Worm (Caenorhabditis elegans) whole organism, L1 larva: ENCODE measurements around the gene F40F8.1.

Source experiments
- C04F5.9 ChIP-seq: sonication (generic microtip); optimal IDR thresholded peaks from 2 replicates; lab custom pipeline; 2016; ENCODE audit warnings: missing genetic modification characterization, missing compliant biosample characterization
- C16A3.4 ChIP-seq: fragments of 150-350 bp; optimal IDR thresholded peaks from 2 replicates; lab custom pipeline; 2014; ENCODE audit warnings: missing biosample characterization, missing genetic modification characterization
- C34B4.2 ChIP-seq: sonication (generic microtip); optimal IDR thresholded peaks from 2 replicates; lab custom pipeline; 2017; ENCODE audit warnings: mild to moderate bottlenecking, missing genetic modification characterization, missing compliant biosample characterization
- F16B12.6 ChIP-seq: fragments of 150-350 bp; optimal IDR thresholded peaks from 2 replicates; lab custom pipeline; 2014; ENCODE audit warnings: missing biosample characterization, missing genetic modification characterization
- Y116A8C.19 ChIP-seq: sonication (generic microtip); optimal IDR thresholded peaks from 2 replicates; lab custom pipeline; 2016; ENCODE audit warnings: missing compliant biosample characterization, missing genetic modification characterization, borderline replicate concordance
- aha-1 ChIP-seq: fragments of 150-350 bp; optimal IDR thresholded peaks from 2 replicates; lab custom pipeline; 2014; ENCODE audit warnings: missing biosample characterization, missing genetic modification characterization
- alr-1 ChIP-seq: fragments of 200-800 bp; sonication (Bioruptor generic); optimal IDR thresholded peaks from 2 replicates; lab custom pipeline; 2018; ENCODE audit warnings: borderline replicate concordance, mild to moderate bottlenecking, missing genetic modification characterization, missing compliant biosample characterization
- aly-2 ChIP-seq: fragments of 150-350 bp; optimal IDR thresholded peaks from 2 replicates; lab custom pipeline; 2014; ENCODE audit warnings: missing biosample characterization, missing genetic modification characterization
- ama-1 ChIP-seq: fragments of 150-350 bp; optimal IDR thresholded peaks from 2 replicates; lab custom pipeline; 2014
- blmp-1 ChIP-seq: fragments of 150-350 bp; optimal IDR thresholded peaks from 2 replicates; lab custom pipeline; 2014; ENCODE audit warnings: missing biosample characterization, missing genetic modification characterization
- ceh-82 ChIP-seq, 3 experiments: fragments of 150-350 bp in 1 of 3; sonication (generic microtip) in 2 of 3; optimal IDR thresholded peaks; 2 replicates each; lab custom pipeline; 2014 to 2017; ENCODE audit warnings: missing biosample characterization in 3 of 3, missing genetic modification characterization in 3 of 3
- ceh-90 ChIP-seq: sonication (generic microtip); optimal IDR thresholded peaks from 2 replicates; lab custom pipeline; 2016; ENCODE audit warnings: missing genetic modification characterization, missing compliant biosample characterization
- ces-1 ChIP-seq: fragments of 150-350 bp; optimal IDR thresholded peaks from 2 replicates; lab custom pipeline; 2014; ENCODE audit warnings: missing biosample characterization, missing genetic modification reagents, missing genetic modification characterization
- egl-13 ChIP-seq: sonication (generic microtip); optimal IDR thresholded peaks from 2 replicates; lab custom pipeline; 2016; ENCODE audit warnings: missing genotype, missing genetic modification reagents, missing genetic modification characterization, missing compliant biosample characterization
- egl-27 ChIP-seq, 2 experiments: fragments of 150-350 bp in 1 of 2; sonication (generic microtip); optimal IDR thresholded peaks; 3 replicates each; lab custom pipeline; 2017 to 2018; ENCODE audit warnings: missing biosample characterization in 2 of 2, missing genetic modification characterization in 2 of 2, missing genetic modification reagents in 2 of 2
- elt-3 ChIP-seq, 6 experiments: fragments of 150-350 bp in 1 of 6; sonication (generic microtip); optimal IDR thresholded peaks; 2 replicates each; lab custom pipeline; 2017 to 2018; ENCODE audit warnings: missing biosample characterization in 6 of 6, missing genetic modification characterization in 6 of 6, inconsistent platforms in 1 of 6
- ets-5 ChIP-seq: fragments of 200-800 bp; sonication (Bioruptor generic); IDR thresholded peaks from 2 replicates; pipeline ENCODE4 v1.3.6; 2022; ENCODE audit warnings: missing genetic modification characterization, missing compliant biosample characterization
- fkh-10 ChIP-seq: sonication (generic microtip); optimal IDR thresholded peaks from 2 replicates; lab custom pipeline; 2017; ENCODE audit warnings: missing biosample characterization, missing genetic modification reagents, missing genetic modification characterization
- fkh-4 ChIP-seq: sonication (generic microtip); optimal IDR thresholded peaks from 2 replicates; lab custom pipeline; 2016; ENCODE audit warnings: missing compliant biosample characterization, missing genetic modification characterization, borderline replicate concordance
- grh-1 ChIP-seq: fragments of 200-800 bp; sonication (Bioruptor generic); IDR thresholded peaks from 2 replicates; pipeline ENCODE4 v1.3.6; 2022; ENCODE audit warnings: missing genetic modification reagents, missing genetic modification characterization, missing compliant biosample characterization
- hpl-2 ChIP-seq: fragments of 150-350 bp; optimal IDR thresholded peaks from 2 replicates; lab custom pipeline; 2014; ENCODE audit warnings: missing biosample characterization, missing genetic modification reagents, missing genetic modification characterization
- isw-1 ChIP-seq: fragments of 200-800 bp; sonication (Bioruptor generic); IDR thresholded peaks from 2 replicates; pipeline ENCODE4 v1.3.6; 2022; ENCODE audit warnings: missing genetic modification characterization, missing compliant biosample characterization
- jun-1 ChIP-seq: fragments of 150-350 bp; optimal IDR thresholded peaks from 2 replicates; lab custom pipeline; 2014; ENCODE audit warnings: missing biosample characterization, missing genetic modification reagents, missing genetic modification characterization
- lin-14 ChIP-seq: fragments of 200-800 bp; sonication (Bioruptor generic); optimal IDR thresholded peaks from 2 replicates; lab custom pipeline; 2018; ENCODE audit warnings: mild to moderate bottlenecking, missing genetic modification characterization, moderate library complexity, missing compliant biosample characterization
- lin-15B ChIP-seq: fragments of 150-350 bp; sonication (generic microtip); optimal IDR thresholded peaks from 3 replicates; lab custom pipeline; 2014; ENCODE audit warnings: missing biosample characterization, missing genetic modification characterization
- lin-35 ChIP-seq, 2 experiments: fragments of 150-350 bp; optimal IDR thresholded peaks; 2 replicates each; lab custom pipeline; 2014; ENCODE audit warnings: missing biosample characterization in 2 of 2, missing genetic modification characterization in 2 of 2, missing genetic modification reagents in 2 of 2
- lir-3 ChIP-seq: sonication (generic microtip); optimal IDR thresholded peaks from 2 replicates; lab custom pipeline; 2016; ENCODE audit warnings: mild to moderate bottlenecking, missing genetic modification characterization, moderate library complexity, missing compliant biosample characterization; ENCODE audit not compliant: poor library complexity
- mep-1 ChIP-seq: fragments of 150-350 bp; optimal IDR thresholded peaks from 2 replicates; lab custom pipeline; 2014; ENCODE audit warnings: missing biosample characterization, missing genetic modification characterization
- nhr-11 ChIP-seq: fragments of 150-350 bp; optimal IDR thresholded peaks from 2 replicates; lab custom pipeline; 2014; ENCODE audit warnings: missing biosample characterization, missing genetic modification characterization
- nhr-12 ChIP-seq: sonication (generic microtip); optimal IDR thresholded peaks from 2 replicates; lab custom pipeline; 2017; ENCODE audit warnings: missing biosample characterization, missing genetic modification characterization
- nhr-19 ChIP-seq: fragments of 200-800 bp; sonication (Bioruptor generic); conservative IDR thresholded peaks from 2 replicates; pipeline ENCODE4 v1.3.6; 2022; ENCODE audit warnings: missing genetic modification characterization, missing compliant biosample characterization
- nhr-237 ChIP-seq: fragments of 150-350 bp; optimal IDR thresholded peaks from 2 replicates; lab custom pipeline; 2014; ENCODE audit warnings: missing biosample characterization, missing genetic modification characterization
- nhr-28 ChIP-seq: fragments of 150-350 bp; optimal IDR thresholded peaks from 2 replicates; lab custom pipeline; 2014; ENCODE audit warnings: missing biosample characterization, missing genetic modification characterization
- nhr-47 ChIP-seq: sonication (generic microtip); optimal IDR thresholded peaks from 2 replicates; lab custom pipeline; 2016; ENCODE audit warnings: mild to moderate bottlenecking, missing genetic modification characterization, moderate library complexity, missing compliant biosample characterization
- nhr-76 ChIP-seq: sonication (generic microtip); optimal IDR thresholded peaks from 2 replicates; lab custom pipeline; 2017; ENCODE audit warnings: missing biosample characterization, missing genetic modification characterization
- nhr-77 ChIP-seq: fragments of 150-350 bp; optimal IDR thresholded peaks from 2 replicates; lab custom pipeline; 2014; ENCODE audit warnings: missing biosample characterization, missing genetic modification characterization
- nhr-84 ChIP-seq: sonication (generic microtip); optimal IDR thresholded peaks from 2 replicates; lab custom pipeline; 2017; ENCODE audit warnings: missing biosample characterization, missing genetic modification characterization
- nhr-85 ChIP-seq: sonication (generic microtip); peaks from one replicate; lab custom pipeline; 2016; ENCODE audit warnings: missing genetic modification characterization, inconsistent platforms, missing compliant biosample characterization
- nhr-90 ChIP-seq: sonication (generic microtip); optimal IDR thresholded peaks from 2 replicates; lab custom pipeline; 2016; ENCODE audit warnings: mild to moderate bottlenecking, missing genetic modification characterization, missing compliant biosample characterization; ENCODE audit not compliant: poor library complexity
- pag-3 ChIP-seq: sonication (generic microtip); optimal IDR thresholded peaks from 2 replicates; lab custom pipeline; 2017; ENCODE audit warnings: missing genetic modification characterization, mild to moderate bottlenecking, missing compliant biosample characterization, antibody characterized with exemption, borderline replicate concordance; ENCODE audit not compliant: insufficient read depth
- pqm-1 ChIP-seq: sonication (generic microtip); optimal IDR thresholded peaks from 3 replicates; lab custom pipeline; 2017; ENCODE audit warnings: missing biosample characterization, missing genetic modification characterization
- rnt-1 ChIP-seq: sonication (generic microtip); optimal IDR thresholded peaks from 2 replicates; lab custom pipeline; 2016; ENCODE audit warnings: mild to moderate bottlenecking, missing genetic modification characterization, moderate library complexity, missing compliant biosample characterization
- skn-1 ChIP-seq: fragments of 150-350 bp; optimal IDR thresholded peaks from 2 replicates; lab custom pipeline; 2014; ENCODE audit warnings: missing biosample characterization, missing genetic modification characterization
- snu-23 ChIP-seq: sonication (generic microtip); optimal IDR thresholded peaks from 2 replicates; lab custom pipeline; 2016; ENCODE audit warnings: missing genetic modification characterization, missing compliant biosample characterization
- sox-4 ChIP-seq: sonication (generic microtip); optimal IDR thresholded peaks from 2 replicates; lab custom pipeline; 2016; ENCODE audit warnings: missing genetic modification characterization, missing compliant biosample characterization
- sptf-1 ChIP-seq: fragments of 150-350 bp; optimal IDR thresholded peaks from 2 replicates; lab custom pipeline; 2014; ENCODE audit warnings: missing biosample characterization, missing genetic modification characterization
- tbx-2 ChIP-seq: sonication (generic microtip); optimal IDR thresholded peaks from 2 replicates; lab custom pipeline; 2016; ENCODE audit warnings: missing genetic modification characterization, missing compliant biosample characterization
- tlp-1 ChIP-seq: fragments of 150-350 bp; optimal IDR thresholded peaks from 2 replicates; lab custom pipeline; 2014; ENCODE audit warnings: missing biosample characterization, missing genetic modification characterization
- unc-130 ChIP-seq: fragments of 150-350 bp; optimal IDR thresholded peaks from 2 replicates; lab custom pipeline; 2017; ENCODE audit warnings: missing biosample characterization, missing genetic modification characterization, inconsistent platforms
- unc-30 ChIP-seq: sonication (generic microtip); optimal IDR thresholded peaks from 2 replicates; lab custom pipeline; 2017; ENCODE audit warnings: missing biosample characterization, missing genetic modification characterization
- unc-62 ChIP-seq: fragments of 150-350 bp; optimal IDR thresholded peaks from 2 replicates; lab custom pipeline; 2014; ENCODE audit warnings: missing biosample characterization, missing genetic modification reagents, missing genetic modification characterization
- unc-98 ChIP-seq: fragments of 200-800 bp; sonication (Bioruptor generic); IDR thresholded peaks from 2 replicates; pipeline ENCODE4 v1.3.6; 2022; ENCODE audit warnings: missing genetic modification characterization, missing compliant biosample characterization
- zag-1 ChIP-seq: fragments of 150-350 bp; optimal IDR thresholded peaks from 2 replicates; lab custom pipeline; 2014; ENCODE audit warnings: missing biosample characterization, missing genetic modification characterization
- ztf-11 ChIP-seq, 2 experiments: sonication (generic microtip); optimal IDR thresholded peaks; 2 replicates each; lab custom pipeline; 2016 to 2017; ENCODE audit warnings: missing genetic modification characterization in 2 of 2, missing biosample characterization in 1 of 2, missing compliant biosample characterization in 1 of 2
- ztf-4 ChIP-seq: fragments of 150-350 bp; optimal IDR thresholded peaks from 2 replicates; lab custom pipeline; 2014; ENCODE audit warnings: missing biosample characterization, missing genetic modification characterization

The F40F8.1 gene

DNA sequence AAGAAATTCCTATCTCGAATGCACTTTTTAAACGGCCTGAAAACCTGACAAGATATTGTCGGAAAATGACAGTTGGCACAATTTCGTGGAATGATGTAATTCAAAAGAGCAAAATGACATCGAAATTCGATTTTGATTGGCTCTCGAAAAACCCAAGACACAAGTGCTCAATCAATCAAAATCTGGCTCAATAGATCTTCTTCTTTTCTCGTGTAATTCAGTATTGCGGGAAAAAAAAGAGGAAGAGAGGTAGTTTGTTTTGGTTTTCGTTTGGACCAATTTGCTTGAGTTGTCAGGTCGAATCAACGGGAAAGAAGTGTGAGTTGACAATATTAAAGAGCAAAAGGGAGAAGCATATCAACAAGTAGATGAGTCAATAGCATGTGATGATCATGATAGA lies 8.3 kb downstream of the F40F8.1 start:
- TF ChIP-seq lin-15B, result no peak
- TF ChIP-seq nhr-90 (tag; lab: Kevin White, UChicago), result no peak
- TF ChIP-seq C34B4.2 (tag; lab: Kevin White, UChicago), result no peak
- TF ChIP-seq nhr-28 (tag; lab: Kevin White, UChicago), result no peak
- no peak for TF ChIP-seq tbx-2
- peak in 1 of 2 experiments; percentile 13 for TF ChIP-seq lin-35 (GFP tag; optimal IDR thresholded peaks at IDR 0.05; lab: Kevin White, UChicago)
- no peak for TF ChIP-seq alr-1 (tag; lab: Kevin White, UChicago)
- no peak for TF ChIP-seq ces-1 (GFP tag; lab: Kevin White, UChicago)
- TF ChIP-seq unc-62, result no peak
- TF ChIP-seq lin-14, result peak; percentile 74
- TF ChIP-seq jun-1 (tag; lab: Kevin White, UChicago), result no peak
- no peak for TF ChIP-seq ets-5
- no peak for TF ChIP-seq pag-3 (tag; lab: Kevin White, UChicago)
- TF ChIP-seq pqm-1 (tag; lab: Kevin White, UChicago), result no peak
- no peak for TF ChIP-seq blmp-1 (tag; lab: Kevin White, UChicago)
- no peak for TF ChIP-seq tlp-1 (tag; lab: Kevin White, UChicago)
- TF ChIP-seq nhr-77 (tag; lab: Kevin White, UChicago), result no peak
- TF ChIP-seq C04F5.9 (tag; lab: Kevin White, UChicago), result no peak
- no peak for TF ChIP-seq aly-2 (tag; lab: Kevin White, UChicago)
- no peak for TF ChIP-seq ama-1 (lab: Kevin White, UChicago)
- TF ChIP-seq egl-27 (tag; optimal IDR thresholded peaks at IDR 0.05; lab: Kevin White, UChicago), result no peak
- no peak for TF ChIP-seq F16B12.6 (tag; lab: Kevin White, UChicago)
- no peak for TF ChIP-seq ztf-4 (tag; lab: Kevin White, UChicago)
- TF ChIP-seq ceh-90, result no peak
- TF ChIP-seq ztf-11 (tag; optimal IDR thresholded peaks at IDR 0.05; lab: Kevin White, UChicago), result no peak
- TF ChIP-seq nhr-11 (tag; lab: Kevin White, UChicago), result no peak
- no peak for TF ChIP-seq mep-1 (tag; lab: Kevin White, UChicago)
- no peak for TF ChIP-seq nhr-76 (tag; lab: Kevin White, UChicago)
- no peak for TF ChIP-seq aha-1
- TF ChIP-seq elt-3 (tag; optimal IDR thresholded peaks at IDR 0.05; lab: Kevin White, UChicago), result no peak
- no peak for TF ChIP-seq zag-1 (tag; lab: Kevin White, UChicago)
- TF ChIP-seq lir-3 (tag; lab: Kevin White, UChicago), result no peak
- no peak for TF ChIP-seq nhr-237 (tag; lab: Kevin White, UChicago)
- no peak for TF ChIP-seq C16A3.4
- TF ChIP-seq hpl-2 (GFP tag; lab: Kevin White, UChicago), result no peak
- no peak for TF ChIP-seq nhr-84 (tag; lab: Kevin White, UChicago)
- no peak for TF ChIP-seq unc-130 (tag; lab: Kevin White, UChicago)
- peak; percentile 11 for TF ChIP-seq snu-23 (GFP tag; lab: Kevin White, UChicago)
- TF ChIP-seq ceh-82 (tag; optimal IDR thresholded peaks at IDR 0.05; lab: Kevin White, UChicago), result no peak
- TF ChIP-seq nhr-47, result no peak
- TF ChIP-seq skn-1, result no peak
- TF ChIP-seq unc-30 (tag; lab: Kevin White, UChicago), result no peak
- TF ChIP-seq egl-13 (tag; lab: Kevin White, UChicago), result no peak
- TF ChIP-seq rnt-1 (tag; lab: Kevin White, UChicago), result peak; percentile 66
- no peak for TF ChIP-seq fkh-4 (tag; lab: Kevin White, UChicago)
- no peak for TF ChIP-seq grh-1
- TF ChIP-seq Y116A8C.19 (tag; lab: Kevin White, UChicago), result no peak
- TF ChIP-seq nhr-12 (tag; lab: Kevin White, UChicago), result no peak
- no peak for TF ChIP-seq sox-4 (tag; lab: Kevin White, UChicago)
- no peak for TF ChIP-seq unc-98
- no peak for TF ChIP-seq nhr-85
- no peak for TF ChIP-seq sptf-1
- TF ChIP-seq isw-1 (GFP tag; lab: Robert Waterston, UW), result no peak
- TF ChIP-seq fkh-10 (GFP tag; lab: Kevin White, UChicago), result no peak
- 0 out of 2 replicates have a peak, but pooled peaks have one; percentile 24 for TF ChIP-seq nhr-19 (GFP tag; lab: Robert Waterston, UW)
